Worm (Caenorhabditis elegans): ENCODE data around the gene Y45F10B.59.

DNA sequence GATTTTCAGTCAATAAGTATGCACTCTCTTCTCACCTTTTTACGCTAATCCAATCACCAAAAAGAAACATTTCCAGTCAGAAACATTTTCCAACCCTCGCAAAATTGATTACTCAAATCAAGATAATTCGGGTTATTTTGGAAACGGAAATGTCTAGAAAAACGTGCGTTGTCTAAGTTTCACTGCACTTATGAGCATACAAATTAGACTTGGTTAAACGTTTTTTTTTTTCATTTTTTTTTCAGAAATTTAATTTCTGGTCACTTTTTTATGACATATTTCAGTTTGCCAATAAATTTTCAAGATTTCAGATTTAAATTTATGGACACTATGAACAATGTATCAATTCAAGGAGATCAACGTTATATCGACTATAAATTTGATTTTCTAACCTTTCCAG, 19.5 kb upstream of the Y45F10B.59 start, which contains the start of gene sru-12:
- no peak for TF ChIP-seq Y56A3A.18 (GFP tag; IDR thresholded peaks at IDR 0.05)
- no peak for TF ChIP-seq ztf-3 (GFP tag; optimal IDR thresholded peaks at IDR 0.05)
- no peak for TF ChIP-seq ccch-3 (GFP tag; optimal IDR thresholded peaks at IDR 0.05)
- TF ChIP-seq lag-1 (GFP tag; IDR thresholded peaks at IDR 0.05): no peak
- TF ChIP-seq B0035.1 (tag; optimal IDR thresholded peaks at IDR 0.05): no peak
- no peak for TF ChIP-seq zim-3 (tag; optimal IDR thresholded peaks at IDR 0.05)
- no peak for TF ChIP-seq tlf-1 (GFP tag; optimal IDR thresholded peaks at IDR 0.05)
- TF ChIP-seq mes-4 (tag; optimal IDR thresholded peaks at IDR 0.05): no peak
- no peak for TF ChIP-seq nhr-80 (tag; optimal IDR thresholded peaks at IDR 0.05)
- TF ChIP-seq hmg-20 (GFP tag; IDR thresholded peaks at IDR 0.05): no peak
- no peak for TF ChIP-seq ztf-28 (GFP tag; IDR thresholded peaks at IDR 0.05)
